Fruit fly (Drosophila melanogaster): Measurements from ENCODE around the gene CG17687.

- peak; percentile 59 for TF ChIP-seq CG34406 (GFP tag; optimal IDR thresholded peaks at IDR 0.05)
- TF ChIP-seq eg (GFP tag; IDR thresholded peaks at IDR 0.05) = no peak
- no peak for TF ChIP-seq CG11294 (GFP tag; IDR thresholded peaks at IDR 0.05)
- no peak for TF ChIP-seq CG9139 (GFP tag; optimal IDR thresholded peaks at IDR 0.05)
- TF ChIP-seq CG6163 (GFP tag; IDR thresholded peaks at IDR 0.05) = no peak; the same call in 2 of the 3 replicates
- no peak for TF ChIP-seq Sox14 (GFP tag; optimal IDR thresholded peaks at IDR 0.05)
- TF ChIP-seq dsx (GFP tag; optimal IDR thresholded peaks at IDR 0.05; ENCODE audit: poor library complexity, severe bottlenecking) = no peak
- TF ChIP-seq CG10631 (GFP tag; optimal IDR thresholded peaks at IDR 0.05) = no peak
- TF ChIP-seq Sox102F (GFP tag; optimal IDR thresholded peaks at IDR 0.05) = no peak
- TF ChIP-seq CG6854 (GFP tag; optimal IDR thresholded peaks at IDR 0.05) = peak; percentile 19
- peak; percentile 11 for TF ChIP-seq Blimp-1 (GFP tag; optimal IDR thresholded peaks at IDR 0.05)
- peak; percentile 29 for TF ChIP-seq achi (GFP tag; optimal IDR thresholded peaks at IDR 0.05)
Observed at dm6 chr3L:13393538-13393937, 44.7 kb downstream of the CG17687 start.
